Fruit fly (Drosophila melanogaster) whole organism, embryonic: ENCODE measurements around the gene CG43072.

Experiments used
- Awh ChIP-seq: fragments of 200-800 bp; sonication (Bioruptor generic); IDR thresholded peaks from 2 replicates; pipeline ENCODE4, ENCODE4 v1.3.6; 2022; ENCODE audit warnings: missing biosample characterization, missing genetic modification characterization
- Bgb ChIP-seq: fragments of 200-800 bp; sonication (Bioruptor generic); IDR thresholded peaks from 2 replicates; pipeline ENCODE4 v1.3.6; 2022; ENCODE audit warnings: missing biosample characterization, missing genetic modification characterization; ENCODE audit not compliant: partially characterized antibody
- CG10366 ChIP-seq: fragments of 200-800 bp; sonication (Bioruptor generic); IDR thresholded peaks from 2 replicates; pipeline ENCODE4 v1.3.6; 2022; ENCODE audit warnings: missing biosample characterization, missing genetic modification characterization
- CG10654 ChIP-seq: fragments of 200-800 bp; sonication (Bioruptor generic); optimal IDR thresholded peaks from 2 replicates; lab custom pipeline; 2016; ENCODE audit warnings: missing biosample characterization, missing genetic modification characterization
- CG11247 ChIP-seq: fragments of 200-800 bp; sonication (Bioruptor generic); IDR thresholded peaks from 2 replicates; pipeline ENCODE4 v1.3.6; 2022; ENCODE audit warnings: missing biosample characterization, missing genetic modification characterization
- CG12071 ChIP-seq: fragments of 200-800 bp; sonication (Bioruptor generic); optimal IDR thresholded peaks from 3 replicates; lab custom pipeline; 2018; ENCODE audit warnings: missing biosample characterization, mild to moderate bottlenecking, missing genetic modification characterization
- CG14050 ChIP-seq: fragments of 200-800 bp; sonication (Bioruptor generic); IDR thresholded peaks from 3 replicates; pipeline ENCODE4 v1.3.6; 2022; ENCODE audit warnings: missing biosample characterization, missing genetic modification characterization
- CG17912 ChIP-seq: fragments of 200-800 bp; sonication (Bioruptor generic); optimal IDR thresholded peaks from 2 replicates; lab custom pipeline; 2018; ENCODE audit warnings: missing biosample characterization, mild to moderate bottlenecking, missing genetic modification characterization
- CG2116 ChIP-seq: fragments of 200-800 bp; sonication (Bioruptor generic); optimal IDR thresholded peaks from 3 replicates; lab custom pipeline; 2018; ENCODE audit warnings: missing biosample characterization, mild to moderate bottlenecking, missing genetic modification characterization
- CG4404 ChIP-seq: fragments of 200-800 bp; sonication (Bioruptor generic); IDR thresholded peaks from 2 replicates; pipeline ENCODE4 v1.3.6; 2022; ENCODE audit warnings: missing biosample characterization, missing genetic modification characterization
- CG4820 ChIP-seq: fragments of 200-800 bp; sonication (Bioruptor generic); optimal IDR thresholded peaks from 3 replicates; lab custom pipeline; 2016; ENCODE audit warnings: missing biosample characterization, missing genetic modification characterization
- CG5245 ChIP-seq: fragments of 200-800 bp; sonication (Bioruptor generic); optimal IDR thresholded peaks from 3 replicates; lab custom pipeline; 2016; ENCODE audit warnings: missing biosample characterization, missing genetic modification characterization
- CG6654 ChIP-seq: fragments of 200-800 bp; sonication (Bioruptor generic); optimal IDR thresholded peaks from 2 replicates; lab custom pipeline; 2017; ENCODE audit warnings: missing biosample characterization, mild to moderate bottlenecking, missing genetic modification characterization
- CG6689 ChIP-seq: fragments of 200-800 bp; sonication (Bioruptor generic); IDR thresholded peaks from 2 replicates; pipeline ENCODE4 v1.3.6; 2022; ENCODE audit warnings: missing biosample characterization, missing genetic modification characterization
- CG7839 ChIP-seq: fragments of 200-800 bp; sonication (Bioruptor generic); optimal IDR thresholded peaks from 3 replicates; lab custom pipeline; 2018; ENCODE audit warnings: missing biosample characterization, mild to moderate bottlenecking, missing genetic modification characterization, moderate library complexity
- CG8388 ChIP-seq: fragments of 200-800 bp; sonication (Bioruptor generic); optimal IDR thresholded peaks from 2 replicates; lab custom pipeline; 2019; ENCODE audit warnings: missing biosample characterization, mild to moderate bottlenecking, missing genetic modification characterization, moderate library complexity
- CG9609 ChIP-seq: fragments of 200-800 bp; sonication (Bioruptor generic); optimal IDR thresholded peaks from 3 replicates; lab custom pipeline; 2016; ENCODE audit warnings: missing biosample characterization, missing genetic modification characterization
- CG9817 ChIP-seq: fragments of 200-800 bp; sonication (Bioruptor generic); optimal IDR thresholded peaks from 2 replicates; lab custom pipeline; 2018; ENCODE audit warnings: missing biosample characterization, mild to moderate bottlenecking, missing genetic modification characterization, moderate library complexity
- Camta ChIP-seq: fragments of 200-800 bp; sonication (Bioruptor generic); optimal IDR thresholded peaks from 2 replicates; lab custom pipeline; 2016; ENCODE audit warnings: missing biosample characterization, missing genetic modification characterization
- Fer1 ChIP-seq: fragments of 200-800 bp; sonication (Bioruptor generic); optimal IDR thresholded peaks from 2 replicates; lab custom pipeline; 2017; ENCODE audit warnings: missing biosample characterization, mild to moderate bottlenecking, missing genetic modification characterization
- Fer3 ChIP-seq: fragments of 200-800 bp; sonication (Bioruptor generic); optimal IDR thresholded peaks from 2 replicates; lab custom pipeline; 2018; ENCODE audit warnings: missing biosample characterization, mild to moderate bottlenecking, missing genetic modification characterization, moderate library complexity
- Gug ChIP-seq: fragments of 200-800 bp; sonication (Bioruptor generic); IDR thresholded peaks from 4 replicates; pipeline ENCODE4 v1.3.6; 2022; ENCODE audit warnings: missing biosample characterization, missing genetic modification characterization
- Hand ChIP-seq: fragments of 200-800 bp; sonication (Bioruptor generic); optimal IDR thresholded peaks from 2 replicates; lab custom pipeline; 2017; ENCODE audit warnings: mild to moderate bottlenecking, missing biosample characterization, missing genetic modification reagents, missing genetic modification characterization
- Hey ChIP-seq: fragments of 200-800 bp; sonication (Bioruptor generic); optimal IDR thresholded peaks from 3 replicates; lab custom pipeline; 2018; ENCODE audit warnings: missing biosample characterization, mild to moderate bottlenecking, missing genetic modification characterization
- Hmr ChIP-seq: fragments of 200-800 bp; sonication (Bioruptor generic); optimal IDR thresholded peaks from 3 replicates; lab custom pipeline; 2017; ENCODE audit warnings: mild to moderate bottlenecking, missing biosample characterization, missing genetic modification reagents, missing genetic modification characterization
- Poxn ChIP-seq: fragments of 200-800 bp; sonication (Bioruptor generic); IDR thresholded peaks from 2 replicates; pipeline ENCODE4 v1.3.6; 2022; ENCODE audit warnings: missing biosample characterization, missing genetic modification characterization
- Rfx ChIP-seq: fragments of 200-800 bp; sonication (Bioruptor generic); IDR thresholded peaks from 2 replicates; pipeline ENCODE4 v1.3.6; 2022; ENCODE audit warnings: missing biosample characterization, missing genetic modification characterization
- Sox102F ChIP-seq: fragments of 200-800 bp; sonication (Bioruptor generic); optimal IDR thresholded peaks from 2 replicates; lab custom pipeline; 2018; ENCODE audit warnings: missing biosample characterization, mild to moderate bottlenecking, missing genetic modification characterization, moderate library complexity
- Spps ChIP-seq: fragments of 200-800 bp; sonication (Bioruptor generic); optimal IDR thresholded peaks from 2 replicates; lab custom pipeline; 2018; ENCODE audit warnings: missing biosample characterization, mild to moderate bottlenecking, missing genetic modification characterization
- Xrp1 ChIP-seq: fragments of 200-800 bp; sonication (Bioruptor generic); IDR thresholded peaks from 2 replicates; pipeline ENCODE4 v1.3.6; 2022; ENCODE audit warnings: missing biosample characterization, missing genetic modification characterization
- al ChIP-seq: fragments of 200-800 bp; sonication (Bioruptor generic); IDR thresholded peaks from 2 replicates; pipeline ENCODE4 v1.3.6; 2022; ENCODE audit warnings: missing biosample characterization, missing genetic modification characterization
- ash1 ChIP-seq: fragments of 200-800 bp; sonication (Bioruptor generic); optimal IDR thresholded peaks from 2 replicates; lab custom pipeline; 2018; ENCODE audit warnings: missing biosample characterization, mild to moderate bottlenecking, missing genetic modification characterization
- ato ChIP-seq: fragments of 200-800 bp; sonication (Bioruptor generic); IDR thresholded peaks from 2 replicates; pipeline ENCODE4 v1.3.6; 2022; ENCODE audit warnings: missing biosample characterization, missing genetic modification characterization; ENCODE audit not compliant: partially characterized antibody
- caup ChIP-seq: fragments of 200-800 bp; sonication (Bioruptor generic); optimal IDR thresholded peaks from 3 replicates; lab custom pipeline; 2017; ENCODE audit warnings: missing biosample characterization, mild to moderate bottlenecking, missing genetic modification characterization, moderate library complexity; ENCODE audit not compliant: severe bottlenecking
- chif ChIP-seq, 2 experiments: fragments of 200-800 bp; sonication (Bioruptor generic); optimal IDR thresholded peaks; 3 replicates each; lab custom pipeline; 2016; ENCODE audit warnings: missing biosample characterization in 2 of 2, missing genetic modification characterization in 2 of 2
- croc ChIP-seq: fragments of 200-800 bp; sonication (Bioruptor generic); conservative IDR thresholded peaks from 3 replicates; pipeline ENCODE4 v1.3.6; 2022; ENCODE audit warnings: missing biosample characterization, missing genetic modification characterization
- dm ChIP-seq: fragments of 200-800 bp; sonication (Bioruptor generic); optimal IDR thresholded peaks from 3 replicates; lab custom pipeline; 2016; ENCODE audit warnings: missing biosample characterization, missing genetic modification characterization
- dysf ChIP-seq: fragments of 200-800 bp; sonication (Bioruptor generic); IDR thresholded peaks from 3 replicates; pipeline ENCODE4 v1.3.6; 2022; ENCODE audit warnings: missing biosample characterization, missing genetic modification characterization
- fd3F ChIP-seq: fragments of 200-800 bp; sonication (Bioruptor generic); optimal IDR thresholded peaks from 2 replicates; lab custom pipeline; 2018; ENCODE audit warnings: missing biosample characterization, mild to moderate bottlenecking, missing genetic modification characterization, moderate library complexity
- insv ChIP-seq, 2 experiments: fragments of 200-800 bp; sonication (Bioruptor generic); optimal IDR thresholded peaks; 3 replicates each; lab custom pipeline; 2016 to 2018; ENCODE audit warnings: missing biosample characterization in 2 of 2, missing genetic modification characterization in 2 of 2
- ken ChIP-seq: fragments of 200-800 bp; sonication (Bioruptor generic); IDR thresholded peaks from 3 replicates; pipeline ENCODE4 v1.3.6; 2022; ENCODE audit warnings: missing biosample characterization, missing genetic modification characterization
- lmd ChIP-seq: fragments of 200-800 bp; sonication (Bioruptor generic); IDR thresholded peaks from 2 replicates; pipeline ENCODE4 v1.3.6; 2022; ENCODE audit warnings: missing biosample characterization, missing genetic modification characterization
- pho ChIP-seq: fragments of 200-800 bp; sonication (Bioruptor generic); optimal IDR thresholded peaks from 2 replicates; lab custom pipeline; 2016; ENCODE audit warnings: missing biosample characterization, missing genetic modification characterization
- ro ChIP-seq: fragments of 200-800 bp; sonication (Bioruptor generic); IDR thresholded peaks from 2 replicates; pipeline ENCODE4 v1.3.6; 2022; ENCODE audit warnings: missing biosample characterization, missing genetic modification characterization
- shn ChIP-seq: fragments of 200-800 bp; sonication (Bioruptor generic); optimal IDR thresholded peaks from 3 replicates; lab custom pipeline; 2016; ENCODE audit warnings: missing biosample characterization, missing genetic modification characterization
- sima ChIP-seq: fragments of 200-800 bp; sonication (Bioruptor generic); optimal IDR thresholded peaks from 2 replicates; lab custom pipeline; 2016; ENCODE audit warnings: missing biosample characterization, missing genetic modification characterization
- slp2 ChIP-seq: fragments of 200-800 bp; sonication (Bioruptor generic); optimal IDR thresholded peaks from 2 replicates; lab custom pipeline; 2016; ENCODE audit warnings: missing biosample characterization, missing genetic modification characterization
- tll ChIP-seq, 2 experiments: fragments of 200-800 bp in 1 of 2; fragments of >200 bp in 1 of 2; sonication (Bioruptor generic) in 1 of 2; optimal IDR thresholded peaks; 2 replicates each; lab custom pipeline; 2017 to 2019; ENCODE audit warnings: missing biosample characterization in 2 of 2, missing genetic modification characterization in 2 of 2, mild to moderate bottlenecking in 1 of 2, moderate library complexity in 1 of 2
- toy ChIP-seq: fragments of 200-800 bp; sonication (Bioruptor generic); IDR thresholded peaks from 2 replicates; pipeline ENCODE4 v1.3.6; 2022; ENCODE audit warnings: missing biosample characterization, missing genetic modification characterization
- z ChIP-seq: fragments of 200-800 bp; sonication (Bioruptor generic); IDR thresholded peaks from 3 replicates; pipeline ENCODE4 v1.3.6; 2022; ENCODE audit warnings: missing biosample characterization, missing genetic modification characterization

CG43072 gene

DNA sequence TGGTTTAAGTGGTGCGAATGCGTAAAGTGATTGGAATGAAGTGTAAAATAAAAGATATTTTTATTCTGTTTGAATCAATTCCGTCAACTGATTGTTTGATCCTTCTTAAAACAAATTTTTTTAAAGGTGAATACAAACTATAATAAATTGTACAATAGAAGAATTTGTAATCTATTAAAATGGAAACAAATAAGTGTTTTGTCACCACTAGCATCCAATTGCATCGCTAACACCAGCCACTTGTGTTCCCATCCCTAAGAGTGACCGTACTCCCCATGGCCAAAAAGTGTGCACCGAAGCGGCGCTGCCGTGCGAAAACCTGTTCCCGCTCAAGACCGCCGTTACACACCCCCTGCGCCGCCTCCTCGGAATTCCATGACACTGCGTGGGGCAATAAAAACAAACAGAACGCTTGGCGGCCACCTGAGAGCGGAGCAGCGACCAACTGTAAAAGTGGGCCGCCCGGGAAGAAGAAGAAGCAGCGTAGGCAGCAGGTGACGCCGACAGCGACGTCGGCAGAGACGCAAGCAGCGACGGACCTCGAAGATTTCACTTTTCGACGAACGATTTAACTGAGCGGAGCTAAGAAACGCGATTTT, 37.9 kb upstream of the CG43072 start, which contains the start of gene Pdss2 (continued):
- TF ChIP-seq chif (GFP tag; optimal IDR thresholded peaks at IDR 0.05; lab: Kevin White, UChicago) (peak in 1 of 2 experiments; percentile 65), ato (GFP tag; lab: Robert Waterston, UW) (peak; percentile 45; the same call in 1 of the 2 replicates), CG7839 (tag; lab: Kevin White, UChicago) (peak; percentile 71), Spps (tag; lab: Kevin White, UChicago) (no peak), CG4820 (peak; percentile 60), tll (GFP tag; optimal IDR thresholded peaks at IDR 0.05; lab: Kevin White, UChicago) (no peak), CG5245 (GFP tag; lab: Kevin White, UChicago) (peak; percentile 39), shn (GFP tag; lab: Kevin White, UChicago) (peak; percentile 54), CG9609 (GFP tag; lab: Kevin White, UChicago) (peak; percentile 82), CG6689 (GFP tag; lab: Robert Waterston, UW) (peak; percentile 70), ash1 (peak; percentile 42), dm (peak; percentile 81), Fer1 (GFP tag; lab: Kevin White, UChicago) (peak; percentile 47), Fer3 (tag; lab: Kevin White, UChicago) (peak; percentile 73), Poxn (GFP tag; lab: Robert Waterston, UW) (peak; percentile 64; the same call in 1 of the 2 replicates), Sox102F (peak; percentile 67), CG8388 (GFP tag; lab: Kevin White, UChicago) (peak; percentile 44), CG4404 (GFP tag; lab: Robert Waterston, UW) (peak; percentile 70), CG12071 (GFP tag; lab: Kevin White, UChicago) (no peak), CG17912 (GFP tag; lab: Kevin White, UChicago) (no peak), toy (GFP tag; lab: Robert Waterston, UW) (peak; percentile 73), sima (GFP tag; lab: Kevin White, UChicago) (no peak), Gug (GFP tag; lab: Robert Waterston, UW) (peak; percentile 84), dysf (peak; percentile 78), Hand (GFP tag; lab: Kevin White, UChicago) (peak; percentile 23), pho (peak; percentile 82), insv (GFP tag; optimal IDR thresholded peaks at IDR 0.05; lab: Kevin White, UChicago) (no peak), z (GFP tag; lab: Robert Waterston, UW) (no peak), CG10366 (GFP tag; lab: Robert Waterston, UW) (peak; percentile 80), CG2116 (GFP tag; lab: Kevin White, UChicago) (peak; percentile 62), al (GFP tag; lab: Robert Waterston, UW) (peak; percentile 79), slp2 (GFP tag; lab: Kevin White, UChicago) (peak; percentile 37), ken (GFP tag; lab: Robert Waterston, UW) (peak; percentile 86), caup (GFP tag; lab: Kevin White, UChicago) (peak; percentile 59), CG10654 (GFP tag; lab: Kevin White, UChicago) (peak; percentile 76), Camta (GFP tag; lab: Kevin White, UChicago) (peak; percentile 62), Rfx (peak; percentile 91), ro (GFP tag; lab: Robert Waterston, UW) (0 out of 2 replicates have a peak, but pooled peaks have one; percentile 28), fd3F (GFP tag; lab: Kevin White, UChicago) (peak; percentile 61), croc (peak; percentile 55), CG6654 (GFP tag; lab: Kevin White, UChicago) (peak; percentile 3), CG9817 (tag; lab: Kevin White, UChicago) (peak; percentile 86), Bgb (GFP tag; lab: Robert Waterston, UW) (peak; percentile 76), CG14050 (GFP tag; lab: Robert Waterston, UW) (peak; percentile 73), Hmr (GFP tag; lab: Kevin White, UChicago) (peak; percentile 76), CG11247 (GFP tag; lab: Robert Waterston, UW) (peak; percentile 80), Awh (peak; percentile 66; the same call in 1 of the 2 replicates), Hey (no peak), Xrp1 (GFP tag; lab: Robert Waterston, UW) (peak; percentile 66), lmd (peak; percentile 74)
